Fruit fly (Drosophila melanogaster) whole organism, embryonic: ENCODE results near the gene CG12009.
A peak's percentile ranks its signal among the peaks of the same experiment; 100 is the strongest.

ENCODE experiments used
- B-H1 ChIP-seq: fragments of 200-800 bp; sonication (Bioruptor generic); IDR thresholded peaks from 3 replicates; pipeline ENCODE4 v1.3.6; 2022; ENCODE audit warnings: missing biosample characterization, missing genetic modification characterization
- CG10431 ChIP-seq: fragments of 200-800 bp; sonication (Bioruptor generic); optimal IDR thresholded peaks from 3 replicates; lab custom pipeline; 2018; ENCODE audit warnings: missing biosample characterization, mild to moderate bottlenecking, missing genetic modification characterization
- CG11504 ChIP-seq: fragments of 200-800 bp; sonication (Bioruptor generic); optimal IDR thresholded peaks from 3 replicates; lab custom pipeline; 2019; ENCODE audit warnings: missing biosample characterization, mild to moderate bottlenecking, missing genetic modification characterization, moderate library complexity
- CG12236 ChIP-seq: fragments of 200-800 bp; sonication (Bioruptor generic); optimal IDR thresholded peaks from 2 replicates; lab custom pipeline; 2016; ENCODE audit warnings: missing biosample characterization, missing genetic modification characterization
- CG1233 ChIP-seq: fragments of 200-800 bp; sonication (Bioruptor generic); optimal IDR thresholded peaks from 4 replicates; lab custom pipeline; 2018; ENCODE audit warnings: missing biosample characterization, mild to moderate bottlenecking, missing genetic modification characterization
- CG12744 ChIP-seq: fragments of 200-800 bp; sonication (Bioruptor generic); optimal IDR thresholded peaks from 2 replicates; lab custom pipeline; 2016; ENCODE audit warnings: missing biosample characterization, missing genetic modification characterization
- CG14441 ChIP-seq: fragments of 200-800 bp; sonication (Bioruptor generic); IDR thresholded peaks from 2 replicates; pipeline ENCODE4 v1.3.6; 2022; ENCODE audit warnings: missing biosample characterization, missing genetic modification characterization
- CG15514 ChIP-seq: fragments of 200-800 bp; sonication (Bioruptor generic); optimal IDR thresholded peaks from 3 replicates; lab custom pipeline; 2017; ENCODE audit warnings: missing biosample characterization, missing genetic modification characterization, mild to moderate bottlenecking, moderate library complexity, missing genetic modification reagents
- CG1602 ChIP-seq: fragments of 200-800 bp; sonication (Bioruptor generic); optimal IDR thresholded peaks from 3 replicates; lab custom pipeline; 2016; ENCODE audit warnings: missing biosample characterization, missing genetic modification characterization
- CG17568 ChIP-seq: fragments of 200-800 bp; sonication (Bioruptor generic); optimal IDR thresholded peaks from 2 replicates; lab custom pipeline; 2018; ENCODE audit warnings: missing biosample characterization, mild to moderate bottlenecking, missing genetic modification characterization, moderate library complexity
- CG17912 ChIP-seq: fragments of 200-800 bp; sonication (Bioruptor generic); optimal IDR thresholded peaks from 2 replicates; lab custom pipeline; 2018; ENCODE audit warnings: missing biosample characterization, mild to moderate bottlenecking, missing genetic modification characterization
- CG3163 ChIP-seq: fragments of 200-800 bp; sonication (Bioruptor generic); optimal IDR thresholded peaks from 3 replicates; lab custom pipeline; 2016; ENCODE audit warnings: missing biosample characterization, missing genetic modification characterization
- CG33557 ChIP-seq: fragments of 200-800 bp; sonication (Bioruptor generic); optimal IDR thresholded peaks from 2 replicates; lab custom pipeline; 2019; ENCODE audit warnings: missing biosample characterization, mild to moderate bottlenecking, missing genetic modification characterization, moderate library complexity
- CG4328 ChIP-seq: fragments of 200-800 bp; sonication (Bioruptor generic); optimal IDR thresholded peaks from 3 replicates; lab custom pipeline; 2017; ENCODE audit warnings: missing biosample characterization, missing genetic modification reagents, missing genetic modification characterization
- CG5245 ChIP-seq: fragments of 200-800 bp; sonication (Bioruptor generic); optimal IDR thresholded peaks from 3 replicates; lab custom pipeline; 2016; ENCODE audit warnings: missing biosample characterization, missing genetic modification characterization
- CG6654 ChIP-seq: fragments of 200-800 bp; sonication (Bioruptor generic); optimal IDR thresholded peaks from 2 replicates; lab custom pipeline; 2017; ENCODE audit warnings: missing biosample characterization, mild to moderate bottlenecking, missing genetic modification characterization
- CG6765 ChIP-seq: fragments of 200-800 bp; sonication (Bioruptor generic); optimal IDR thresholded peaks from 3 replicates; lab custom pipeline; 2017; ENCODE audit warnings: missing biosample characterization, mild to moderate bottlenecking, missing genetic modification characterization
- CG6854 ChIP-seq: fragments of 200-800 bp; sonication (Bioruptor generic); optimal IDR thresholded peaks from 3 replicates; lab custom pipeline; 2017; ENCODE audit warnings: missing biosample characterization, mild to moderate bottlenecking, missing genetic modification characterization
- CG7928 ChIP-seq: fragments of 200-800 bp; sonication (Bioruptor generic); optimal IDR thresholded peaks from 2 replicates; lab custom pipeline; 2017; ENCODE audit warnings: missing biosample characterization, mild to moderate bottlenecking, missing genetic modification characterization
- CG7963 ChIP-seq: fragments of 200-800 bp; sonication (Bioruptor generic); IDR thresholded peaks from 3 replicates; pipeline ENCODE4 v1.3.6; 2022; ENCODE audit warnings: missing biosample characterization, missing genetic modification characterization; ENCODE audit not compliant: partially characterized antibody
- CG8924 ChIP-seq: fragments of 200-800 bp; optimal IDR thresholded peaks from 3 replicates; lab custom pipeline; 2019; ENCODE audit warnings: missing biosample characterization, mild to moderate bottlenecking, missing genetic modification characterization, moderate library complexity
- CG9609 ChIP-seq: fragments of 200-800 bp; sonication (Bioruptor generic); optimal IDR thresholded peaks from 3 replicates; lab custom pipeline; 2016; ENCODE audit warnings: missing biosample characterization, missing genetic modification characterization
- CG9876 ChIP-seq: fragments of 200-800 bp; sonication (Bioruptor generic); optimal IDR thresholded peaks from 2 replicates; lab custom pipeline; 2016; ENCODE audit warnings: missing biosample characterization, missing genetic modification characterization
- D19A ChIP-seq: fragments of 200-800 bp; optimal IDR thresholded peaks from 3 replicates; lab custom pipeline; 2019; ENCODE audit warnings: missing biosample characterization, mild to moderate bottlenecking, missing genetic modification characterization, moderate library complexity
- D19B ChIP-seq: fragments of 200-800 bp; sonication (Bioruptor generic); optimal IDR thresholded peaks from 2 replicates; lab custom pipeline; 2017; ENCODE audit warnings: missing biosample characterization, mild to moderate bottlenecking, missing genetic modification characterization
- Dfd ChIP-seq, 2 experiments: fragments of >200 bp; optimal IDR thresholded peaks; 2 replicates each; lab custom pipeline; 2017; ENCODE audit warnings: missing biosample characterization in 2 of 2, missing genetic modification characterization in 2 of 2
- Fer1 ChIP-seq: fragments of 200-800 bp; sonication (Bioruptor generic); optimal IDR thresholded peaks from 2 replicates; lab custom pipeline; 2017; ENCODE audit warnings: missing biosample characterization, mild to moderate bottlenecking, missing genetic modification characterization
- GATAe ChIP-seq: fragments of 200-800 bp; sonication (Bioruptor generic); conservative IDR thresholded peaks from 2 replicates; pipeline ENCODE4 v1.3.6; 2022; ENCODE audit warnings: missing biosample characterization, missing genetic modification characterization
- Six4 ChIP-seq: fragments of 200-800 bp; sonication (Bioruptor generic); optimal IDR thresholded peaks from 2 replicates; lab custom pipeline; 2016; ENCODE audit warnings: missing biosample characterization, missing genetic modification characterization
- Taf1 ChIP-seq: fragments of 200-800 bp; sonication (Bioruptor generic); IDR thresholded peaks from 2 replicates; pipeline ENCODE4 v1.3.6; 2022; ENCODE audit warnings: missing biosample characterization, missing genetic modification characterization
- ab ChIP-seq: fragments of 200-800 bp; sonication (Bioruptor generic); optimal IDR thresholded peaks from 2 replicates; lab custom pipeline; 2016; ENCODE audit warnings: missing biosample characterization, missing genetic modification characterization
- ac ChIP-seq: fragments of 200-800 bp; sonication (Bioruptor generic); optimal IDR thresholded peaks from 3 replicates; lab custom pipeline; 2017; ENCODE audit warnings: missing biosample characterization, mild to moderate bottlenecking, missing genetic modification characterization
- bbx ChIP-seq: fragments of 200-800 bp; sonication (Bioruptor generic); IDR thresholded peaks from 2 replicates; pipeline ENCODE4 v1.3.6; 2022; ENCODE audit warnings: missing biosample characterization, missing genetic modification characterization; ENCODE audit not compliant: partially characterized antibody
- cas ChIP-seq: fragments of 200-800 bp; sonication (Bioruptor generic); IDR thresholded peaks from 2 replicates; pipeline ENCODE4 v1.3.6; 2022; ENCODE audit warnings: missing biosample characterization, missing genetic modification characterization
- dmrt11E ChIP-seq: fragments of 200-800 bp; sonication (Bioruptor generic); optimal IDR thresholded peaks from 3 replicates; lab custom pipeline; 2018; ENCODE audit warnings: missing biosample characterization, mild to moderate bottlenecking, missing genetic modification characterization, moderate library complexity
- ems ChIP-seq: fragments of 200-800 bp; sonication (Bioruptor generic); optimal IDR thresholded peaks from 3 replicates; lab custom pipeline; 2016; ENCODE audit warnings: missing biosample characterization, missing genetic modification characterization
- exex ChIP-seq: fragments of 200-800 bp; sonication (Bioruptor generic); optimal IDR thresholded peaks from 4 replicates; lab custom pipeline; 2018; ENCODE audit warnings: missing biosample characterization, mild to moderate bottlenecking, missing genetic modification characterization, moderate library complexity
- hbn ChIP-seq: fragments of 200-800 bp; sonication (Bioruptor generic); IDR thresholded peaks from 2 replicates; pipeline ENCODE4 v1.3.6; 2022; ENCODE audit warnings: missing biosample characterization, missing genetic modification characterization; ENCODE audit not compliant: partially characterized antibody
- kay ChIP-seq: fragments of 200-800 bp; sonication (Bioruptor generic); optimal IDR thresholded peaks from 2 replicates; lab custom pipeline; 2016; ENCODE audit warnings: missing biosample characterization, missing genetic modification characterization
- lab ChIP-seq: fragments of 200-800 bp; sonication (Bioruptor generic); optimal IDR thresholded peaks from 3 replicates; lab custom pipeline; 2017; ENCODE audit warnings: missing biosample characterization, missing genetic modification characterization, mild to moderate bottlenecking, moderate library complexity, missing genetic modification reagents
- lola ChIP-seq, 3 experiments: fragments of >200 bp in 2 of 3; fragments of 200-800 bp in 1 of 3; sonication (Bioruptor generic) in 1 of 3; optimal IDR thresholded peaks; 2 replicates each; lab custom pipeline; 2017 to 2019; ENCODE audit warnings: missing biosample characterization in 3 of 3, missing genetic modification characterization in 3 of 3, mild to moderate bottlenecking in 1 of 3, moderate library complexity in 1 of 3
- org-1 ChIP-seq: fragments of 200-800 bp; sonication (Bioruptor generic); optimal IDR thresholded peaks from 2 replicates; lab custom pipeline; 2017; ENCODE audit warnings: missing biosample characterization, missing genetic modification characterization
- repo ChIP-seq: fragments of 200-800 bp; sonication (Bioruptor generic); optimal IDR thresholded peaks from 2 replicates; lab custom pipeline; 2016; ENCODE audit warnings: missing biosample characterization, missing genetic modification characterization
- sd ChIP-seq: fragments of 200-800 bp; sonication (Bioruptor generic); optimal IDR thresholded peaks from 3 replicates; lab custom pipeline; 2018; ENCODE audit warnings: missing biosample characterization, mild to moderate bottlenecking, missing genetic modification characterization, moderate library complexity
- sens-2 ChIP-seq: fragments of 200-800 bp; sonication (Bioruptor generic); IDR thresholded peaks from 2 replicates; pipeline ENCODE4 v1.3.6; 2022; ENCODE audit warnings: missing biosample characterization, missing genetic modification characterization
- sr ChIP-seq: fragments of 200-800 bp; sonication (Bioruptor generic); IDR thresholded peaks from 3 replicates; pipeline ENCODE4 v1.3.6; 2022; ENCODE audit warnings: missing biosample characterization, missing genetic modification characterization
- unc-4 ChIP-seq: fragments of 200-800 bp; sonication (Bioruptor generic); IDR thresholded peaks from 2 replicates; pipeline ENCODE4 v1.3.6; 2022; ENCODE audit warnings: missing biosample characterization, missing genetic modification characterization; ENCODE audit not compliant: partially characterized antibody
- zfh2 ChIP-seq: fragments of 200-800 bp; sonication (Bioruptor generic); optimal IDR thresholded peaks from 2 replicates; lab custom pipeline; 2016; ENCODE audit warnings: missing biosample characterization, missing genetic modification characterization

Gene CG12009

dm6 chr3L:3249997-3250774 is 41.1 kb upstream of the CG12009 start (continued):
- TF ChIP-seq dmrt11E (tag; lab: Kevin White, UChicago) (peak; percentile 93), sens-2 (GFP tag; lab: Robert Waterston, UW) (no peak; the same call in 1 of the 2 replicates), CG12236 (GFP tag; lab: Kevin White, UChicago) (peak; percentile 94), GATAe (GFP tag; lab: Robert Waterston, UW) (peak; percentile 73), sr (GFP tag; lab: Robert Waterston, UW) (no peak), ab (GFP tag; lab: Kevin White, UChicago) (peak; percentile 92), lab (GFP tag; lab: Kevin White, UChicago) (peak; percentile 89), org-1 (GFP tag; lab: Kevin White, UChicago) (peak; percentile 93), CG17912 (GFP tag; lab: Kevin White, UChicago) (peak; percentile 57), CG33557 (GFP tag; lab: Kevin White, UChicago) (peak; percentile 93), D19A (peak; percentile 90), CG1233 (GFP tag; lab: Kevin White, UChicago) (peak; percentile 91), CG10431 (GFP tag; lab: Kevin White, UChicago) (peak; percentile 83), CG9609 (GFP tag; lab: Kevin White, UChicago) (peak; percentile 96), Six4 (GFP tag; lab: Kevin White, UChicago) (peak; percentile 94), sd (peak; percentile 83), lola (GFP tag; optimal IDR thresholded peaks at IDR 0.05; lab: Kevin White, UChicago) (peak in 1 of 3 experiments; percentile 97), D19B (GFP tag; lab: Kevin White, UChicago) (peak; percentile 88), CG15514 (peak; percentile 73), kay (GFP tag; lab: Kevin White, UChicago) (peak; percentile 89), repo (GFP tag; lab: Kevin White, UChicago) (peak; percentile 89), CG4328 (GFP tag; lab: Kevin White, UChicago) (peak; percentile 92), CG8924 (tag; lab: Kevin White, UChicago) (peak; percentile 98), CG3163 (GFP tag; lab: Kevin White, UChicago) (peak; percentile 79), B-H1 (GFP tag; lab: Robert Waterston, UW) (peak; percentile 71), ems (GFP tag; lab: Kevin White, UChicago) (peak; percentile 94), zfh2 (GFP tag; lab: Kevin White, UChicago) (peak; percentile 95), cas (GFP tag; lab: Robert Waterston, UW) (0 out of 2 replicates have a peak, but pooled peaks have one; percentile 29), CG11504 (tag; lab: Kevin White, UChicago) (peak; percentile 95), hbn (GFP tag; lab: Robert Waterston, UW) (no peak), CG14441 (GFP tag; lab: Robert Waterston, UW) (peak; percentile 84), CG7928 (GFP tag; lab: Kevin White, UChicago) (peak; percentile 74), CG6765 (GFP tag; lab: Kevin White, UChicago) (peak; percentile 86), bbx (peak; percentile 32; the same call in 1 of the 2 replicates), exex (tag; lab: Kevin White, UChicago) (peak; percentile 58), CG9876 (peak; percentile 93), CG17568 (peak; percentile 83), Fer1 (GFP tag; lab: Kevin White, UChicago) (peak; percentile 91), Dfd (GFP tag; optimal IDR thresholded peaks at IDR 0.05; lab: Kevin White, UChicago) (peak in 1 of 2 experiments; percentile 78), CG7963 (GFP tag; lab: Robert Waterston, UW) (no peak), CG6654 (GFP tag; lab: Kevin White, UChicago) (peak; percentile 88), CG5245 (GFP tag; lab: Kevin White, UChicago) (peak; percentile 92), unc-4 (0 out of 2 replicates have a peak, but pooled peaks have one; percentile 15), CG12744 (GFP tag; lab: Kevin White, UChicago) (peak; percentile 92), CG6854 (GFP tag; lab: Kevin White, UChicago) (peak; percentile 90), Taf1 (GFP tag; lab: Robert Waterston, UW) (peak; percentile 78; the same call in 1 of the 2 replicates), ac (GFP tag; lab: Kevin White, UChicago) (peak; percentile 45), CG1602 (peak; percentile 97)
